In genomic region chrX:11295412-11296006, dm6 we compare ENCODE assay signal across 2 fruit fly cellular contexts.
TF ChIP-seq lines count a peak whose summit lies in the region.

No protein-coding gene starts in this region.

- no peak for TF ChIP-seq CTCF in whole organism, embryonic (GFP tag; optimal IDR thresholded peaks at IDR 0.05; lab: Kevin White, UChicago)

TF ChIP-seq in whole organism, embryonic, 481 proteins besides CTCF, POLR2A, EP300 and RAD21 (continues in another document):
- TF ChIP-seq bigmax (GFP tag; optimal IDR thresholded peaks at IDR 0.05; lab: Kevin White, UChicago): no peak
- 0 out of 2 replicates have a peak, but pooled peaks have one; percentile 26 for TF ChIP-seq E2f2 (GFP tag; IDR thresholded peaks at IDR 0.05; lab: Robert Waterston, UW)
- no peak for TF ChIP-seq CG17829 (tag; optimal IDR thresholded peaks at IDR 0.05; lab: Kevin White, UChicago)
- peak; percentile 10 for TF ChIP-seq Fer3 (tag; optimal IDR thresholded peaks at IDR 0.05; lab: Kevin White, UChicago)
- TF ChIP-seq exex (tag; optimal IDR thresholded peaks at IDR 0.05; lab: Kevin White, UChicago): no peak
- peak; percentile 17 for TF ChIP-seq Deaf1 (tag; optimal IDR thresholded peaks at IDR 0.05; lab: Kevin White, UChicago)
- TF ChIP-seq CG8924 (tag; optimal IDR thresholded peaks at IDR 0.05; lab: Kevin White, UChicago): peak; percentile 23
- no peak for TF ChIP-seq CG32772 (GFP tag; IDR thresholded peaks at IDR 0.05; lab: Robert Waterston, UW)
- TF ChIP-seq gem (tag; optimal IDR thresholded peaks at IDR 0.05; lab: Kevin White, UChicago): peak; percentile 52
- peak; percentile 2 for TF ChIP-seq CoRest (tag; optimal IDR thresholded peaks at IDR 0.05; lab: Kevin White, UChicago)
- peak; percentile 45 for TF ChIP-seq Fer1 (GFP tag; optimal IDR thresholded peaks at IDR 0.05; lab: Kevin White, UChicago)
- TF ChIP-seq CG2678 (tag; optimal IDR thresholded peaks at IDR 0.05; lab: Kevin White, UChicago): peak; percentile 65
- no peak for TF ChIP-seq CG7928 (GFP tag; optimal IDR thresholded peaks at IDR 0.05; lab: Kevin White, UChicago)
- peak; percentile 50 for TF ChIP-seq row (GFP tag; IDR thresholded peaks at IDR 0.05; lab: Robert Waterston, UW)
- TF ChIP-seq CG2120 (GFP tag; optimal IDR thresholded peaks at IDR 0.05; lab: Kevin White, UChicago): no peak
- TF ChIP-seq Dad (GFP tag; optimal IDR thresholded peaks at IDR 0.05; lab: Kevin White, UChicago): no peak
- no peak for TF ChIP-seq CG15073 (GFP tag; optimal IDR thresholded peaks at IDR 0.05; lab: Kevin White, UChicago)
- TF ChIP-seq CG13296 (GFP tag; optimal IDR thresholded peaks at IDR 0.05; lab: Kevin White, UChicago): peak; percentile 32
- no peak for TF ChIP-seq Elba2 (GFP tag; optimal IDR thresholded peaks at IDR 0.05; lab: Kevin White, UChicago)
- TF ChIP-seq CG15514 (GFP tag; optimal IDR thresholded peaks at IDR 0.05; lab: Kevin White, UChicago): peak; percentile 5
- TF ChIP-seq CG31441 (GFP tag; IDR thresholded peaks at IDR 0.05; lab: Robert Waterston, UW): 0 out of 2 replicates have a peak, but pooled peaks have one; percentile 28
- no peak for TF ChIP-seq kni (GFP tag; optimal IDR thresholded peaks at IDR 0.05; lab: Kevin White, UChicago)
- TF ChIP-seq Lhr (GFP tag; optimal IDR thresholded peaks at IDR 0.05; lab: Kevin White, UChicago): no peak
- TF ChIP-seq CG15269 (tag; optimal IDR thresholded peaks at IDR 0.05; lab: Kevin White, UChicago): peak; percentile 29
- TF ChIP-seq CG7556 (GFP tag; optimal IDR thresholded peaks at IDR 0.05; lab: Kevin White, UChicago): peak; percentile 43
- TF ChIP-seq CG9215 (GFP tag; IDR thresholded peaks at IDR 0.05; lab: Robert Waterston, UW): 0 out of 2 replicates have a peak, but pooled peaks have one; percentile 11
- TF ChIP-seq tgo (GFP tag; IDR thresholded peaks at IDR 0.05; lab: Robert Waterston, UW): peak; percentile 33; the same call in 1 of the 3 replicates
- peak; percentile 35 for TF ChIP-seq cwo (GFP tag; optimal IDR thresholded peaks at IDR 0.05; lab: Kevin White, UChicago)
- no peak for TF ChIP-seq dan (GFP tag; IDR thresholded peaks at IDR 0.05; lab: Robert Waterston, UW)
- no peak for TF ChIP-seq tx (GFP tag; optimal IDR thresholded peaks at IDR 0.05; lab: Kevin White, UChicago)
- TF ChIP-seq CG11504 (tag; optimal IDR thresholded peaks at IDR 0.05; lab: Kevin White, UChicago): peak; percentile 51
- TF ChIP-seq Hmr (GFP tag; optimal IDR thresholded peaks at IDR 0.05; lab: Kevin White, UChicago): peak; percentile 56
- TF ChIP-seq CG4707 (GFP tag; optimal IDR thresholded peaks at IDR 0.05; lab: Kevin White, UChicago): no peak
- peak; percentile 49 for TF ChIP-seq grau (tag; optimal IDR thresholded peaks at IDR 0.05; lab: Kevin White, UChicago)
- TF ChIP-seq hb (GFP tag; IDR thresholded peaks at IDR 0.05; lab: Robert Waterston, UW; ENCODE audit: partially characterized antibody): no peak
- no peak for TF ChIP-seq ash1 (GFP tag; optimal IDR thresholded peaks at IDR 0.05; lab: Kevin White, UChicago)
- peak; percentile 57 for TF ChIP-seq lab (GFP tag; optimal IDR thresholded peaks at IDR 0.05; lab: Kevin White, UChicago)
- TF ChIP-seq onecut (GFP tag; IDR thresholded peaks at IDR 0.05; lab: Robert Waterston, UW): peak; percentile 64
- peak; percentile 39 for TF ChIP-seq CG13894 (tag; optimal IDR thresholded peaks at IDR 0.05; lab: Kevin White, UChicago)
- peak; percentile 76 for TF ChIP-seq CG18599 (GFP tag; optimal IDR thresholded peaks at IDR 0.05; lab: Kevin White, UChicago)
- TF ChIP-seq dmrt99B (tag; optimal IDR thresholded peaks at IDR 0.05; lab: Kevin White, UChicago): peak; percentile 50
- TF ChIP-seq CG3281 (GFP tag; optimal IDR thresholded peaks at IDR 0.05; lab: Kevin White, UChicago): peak; percentile 39
- TF ChIP-seq CG1792 (GFP tag; optimal IDR thresholded peaks at IDR 0.05; lab: Kevin White, UChicago): no peak
- no peak for TF ChIP-seq CG13624 (GFP tag; optimal IDR thresholded peaks at IDR 0.05; lab: Kevin White, UChicago)
- TF ChIP-seq CG5180 (GFP tag; optimal IDR thresholded peaks at IDR 0.05; lab: Kevin White, UChicago): no peak
- peak; percentile 9 for TF ChIP-seq CG2712 (tag; optimal IDR thresholded peaks at IDR 0.05; lab: Kevin White, UChicago)

TF ChIP-seq in whole organism, wandering third instar larva, 38 proteins besides CTCF, POLR2A, EP300 and RAD21:
- TF ChIP-seq Dfd (GFP tag; optimal IDR thresholded peaks at IDR 0.05; lab: Kevin White, UChicago) (peak; percentile 52), Myc (optimal IDR thresholded peaks at IDR 0.05; lab: Kevin White, UChicago) (no peak)

Comparison
In these comparisons a context has a peak if more than half of its experiments do, and no peak if none do; other contexts are left out.
1. Of the 10 proteins assayed by ChIP-seq in both whole organism, embryonic and whole organism, wandering third instar larva: peak only in whole organism, embryonic: none; only in whole organism, wandering third instar larva: Dfd; in both: none; in neither: 9.